Worm (Caenorhabditis elegans) whole organism, L1 larva: Measurements from ENCODE around the gene C17C3.9.

Experiments
- C16A3.4 ChIP-seq: fragments of 150-350 bp; optimal IDR thresholded peaks from 2 replicates; lab custom pipeline; 2014; ENCODE audit warnings: missing biosample characterization, missing genetic modification characterization
- Y116A8C.19 ChIP-seq: sonication (generic microtip); optimal IDR thresholded peaks from 2 replicates; lab custom pipeline; 2016; ENCODE audit warnings: missing compliant biosample characterization, missing genetic modification characterization, borderline replicate concordance
- aha-1 ChIP-seq: fragments of 150-350 bp; optimal IDR thresholded peaks from 2 replicates; lab custom pipeline; 2014; ENCODE audit warnings: missing biosample characterization, missing genetic modification characterization
- alr-1 ChIP-seq: fragments of 200-800 bp; sonication (Bioruptor generic); optimal IDR thresholded peaks from 2 replicates; lab custom pipeline; 2018; ENCODE audit warnings: borderline replicate concordance, mild to moderate bottlenecking, missing genetic modification characterization, missing compliant biosample characterization
- blmp-1 ChIP-seq: fragments of 150-350 bp; optimal IDR thresholded peaks from 2 replicates; lab custom pipeline; 2014; ENCODE audit warnings: missing biosample characterization, missing genetic modification characterization
- ceh-63 ChIP-seq: fragments of 200-800 bp; sonication (Bioruptor generic); optimal IDR thresholded peaks from 2 replicates; lab custom pipeline; 2018; ENCODE audit warnings: mild to moderate bottlenecking, missing genetic modification characterization, missing compliant biosample characterization
- ceh-90 ChIP-seq: sonication (generic microtip); optimal IDR thresholded peaks from 2 replicates; lab custom pipeline; 2016; ENCODE audit warnings: missing genetic modification characterization, missing compliant biosample characterization
- ces-1 ChIP-seq: fragments of 150-350 bp; optimal IDR thresholded peaks from 2 replicates; lab custom pipeline; 2014; ENCODE audit warnings: missing biosample characterization, missing genetic modification reagents, missing genetic modification characterization
- dpl-1 ChIP-seq, 3 experiments: fragments of 150-350 bp in 2 of 3; sonication (generic microtip) in 1 of 3; optimal IDR thresholded peaks; 2 replicates each; lab custom pipeline; 2014 to 2017; ENCODE audit warnings: missing biosample characterization in 3 of 3, missing genetic modification characterization in 3 of 3, missing genetic modification reagents in 3 of 3
- dsc-1 ChIP-seq: sonication (generic microtip); optimal IDR thresholded peaks from 2 replicates; lab custom pipeline; 2016; ENCODE audit warnings: mild to moderate bottlenecking, missing genetic modification characterization, missing compliant biosample characterization
- egl-13 ChIP-seq: sonication (generic microtip); optimal IDR thresholded peaks from 2 replicates; lab custom pipeline; 2016; ENCODE audit warnings: missing genotype, missing genetic modification reagents, missing genetic modification characterization, missing compliant biosample characterization
- egl-27 ChIP-seq, 2 experiments: fragments of 150-350 bp in 1 of 2; sonication (generic microtip); optimal IDR thresholded peaks; 3 replicates each; lab custom pipeline; 2017 to 2018; ENCODE audit warnings: missing biosample characterization in 2 of 2, missing genetic modification characterization in 2 of 2, missing genetic modification reagents in 2 of 2
- ets-5 ChIP-seq: fragments of 200-800 bp; sonication (Bioruptor generic); IDR thresholded peaks from 2 replicates; pipeline ENCODE4 v1.3.6; 2022; ENCODE audit warnings: missing genetic modification characterization, missing compliant biosample characterization
- fkh-8 ChIP-seq: sonication (generic microtip); optimal IDR thresholded peaks from 2 replicates; lab custom pipeline; 2016; ENCODE audit warnings: mild to moderate bottlenecking, missing genetic modification characterization, missing compliant biosample characterization
- fos-1 ChIP-seq: fragments of 150-350 bp; optimal IDR thresholded peaks from 2 replicates; lab custom pipeline; 2014; ENCODE audit warnings: missing biosample characterization, missing genetic modification characterization
- hlh-4 ChIP-seq: sonication (generic microtip); optimal IDR thresholded peaks from 2 replicates; lab custom pipeline; 2016; ENCODE audit warnings: mild to moderate bottlenecking, missing genetic modification characterization, missing compliant biosample characterization
- hpl-2 ChIP-seq: fragments of 150-350 bp; optimal IDR thresholded peaks from 2 replicates; lab custom pipeline; 2014; ENCODE audit warnings: missing biosample characterization, missing genetic modification reagents, missing genetic modification characterization
- irx-1 ChIP-seq: sonication (generic microtip); optimal IDR thresholded peaks from 2 replicates; lab custom pipeline; 2016; ENCODE audit warnings: missing genetic modification characterization, missing compliant biosample characterization
- jun-1 ChIP-seq: fragments of 150-350 bp; optimal IDR thresholded peaks from 2 replicates; lab custom pipeline; 2014; ENCODE audit warnings: missing biosample characterization, missing genetic modification reagents, missing genetic modification characterization
- lin-14 ChIP-seq: fragments of 200-800 bp; sonication (Bioruptor generic); optimal IDR thresholded peaks from 2 replicates; lab custom pipeline; 2018; ENCODE audit warnings: mild to moderate bottlenecking, missing genetic modification characterization, moderate library complexity, missing compliant biosample characterization
- lin-15B ChIP-seq: fragments of 150-350 bp; sonication (generic microtip); optimal IDR thresholded peaks from 3 replicates; lab custom pipeline; 2014; ENCODE audit warnings: missing biosample characterization, missing genetic modification characterization
- lin-35 ChIP-seq, 2 experiments: fragments of 150-350 bp; optimal IDR thresholded peaks; 2 replicates each; lab custom pipeline; 2014; ENCODE audit warnings: missing biosample characterization in 2 of 2, missing genetic modification characterization in 2 of 2, missing genetic modification reagents in 2 of 2
- lin-39 ChIP-seq: fragments of 150-350 bp; optimal IDR thresholded peaks from 2 replicates; lab custom pipeline; 2014; ENCODE audit warnings: missing biosample characterization, missing genetic modification reagents, missing genetic modification characterization
- lsy-2 ChIP-seq, 2 experiments: fragments of 150-350 bp; optimal IDR thresholded peaks; 2 replicates each; lab custom pipeline; 2014; ENCODE audit warnings: missing biosample characterization in 2 of 2, missing genetic modification characterization in 2 of 2
- mab-9 ChIP-seq: fragments of 200-800 bp; sonication (Bioruptor generic); IDR thresholded peaks from 2 replicates; pipeline ENCODE4 v1.3.6; 2022; ENCODE audit warnings: missing genetic modification reagents, missing genetic modification characterization, missing compliant biosample characterization
- nhr-19 ChIP-seq: fragments of 200-800 bp; sonication (Bioruptor generic); conservative IDR thresholded peaks from 2 replicates; pipeline ENCODE4 v1.3.6; 2022; ENCODE audit warnings: missing genetic modification characterization, missing compliant biosample characterization
- nhr-20 ChIP-seq: sonication (generic microtip); optimal IDR thresholded peaks from 2 replicates; lab custom pipeline; 2016; ENCODE audit warnings: mild to moderate bottlenecking, missing genetic modification characterization, missing compliant biosample characterization
- nhr-237 ChIP-seq: fragments of 150-350 bp; optimal IDR thresholded peaks from 2 replicates; lab custom pipeline; 2014; ENCODE audit warnings: missing biosample characterization, missing genetic modification characterization
- nhr-47 ChIP-seq: sonication (generic microtip); optimal IDR thresholded peaks from 2 replicates; lab custom pipeline; 2016; ENCODE audit warnings: mild to moderate bottlenecking, missing genetic modification characterization, moderate library complexity, missing compliant biosample characterization
- pax-3 ChIP-seq: fragments of 200-800 bp; sonication (Bioruptor generic); optimal IDR thresholded peaks from 2 replicates; lab custom pipeline; 2018; ENCODE audit warnings: mild to moderate bottlenecking, missing genetic modification characterization, moderate library complexity, missing compliant biosample characterization
- pqm-1 ChIP-seq: sonication (generic microtip); optimal IDR thresholded peaks from 3 replicates; lab custom pipeline; 2017; ENCODE audit warnings: missing biosample characterization, missing genetic modification characterization
- snpc-4 ChIP-seq: fragments of 150-350 bp; optimal IDR thresholded peaks from 2 replicates; lab custom pipeline; 2014; ENCODE audit warnings: missing biosample characterization, missing genetic modification characterization
- snu-23 ChIP-seq: sonication (generic microtip); optimal IDR thresholded peaks from 2 replicates; lab custom pipeline; 2016; ENCODE audit warnings: missing genetic modification characterization, missing compliant biosample characterization
- sptf-1 ChIP-seq: fragments of 150-350 bp; optimal IDR thresholded peaks from 2 replicates; lab custom pipeline; 2014; ENCODE audit warnings: missing biosample characterization, missing genetic modification characterization
- sup-37 ChIP-seq: fragments of 200-800 bp; sonication (Bioruptor generic); optimal IDR thresholded peaks from 2 replicates; lab custom pipeline; 2018; ENCODE audit warnings: mild to moderate bottlenecking, missing genetic modification characterization, missing compliant biosample characterization
- tbx-2 ChIP-seq: sonication (generic microtip); optimal IDR thresholded peaks from 2 replicates; lab custom pipeline; 2016; ENCODE audit warnings: missing genetic modification characterization, missing compliant biosample characterization
- unc-30 ChIP-seq: sonication (generic microtip); optimal IDR thresholded peaks from 2 replicates; lab custom pipeline; 2017; ENCODE audit warnings: missing biosample characterization, missing genetic modification characterization
- unc-86 ChIP-seq: sonication (generic microtip); optimal IDR thresholded peaks from 2 replicates; lab custom pipeline; 2016; ENCODE audit warnings: missing genetic modification characterization, missing compliant biosample characterization
- xbp-1 ChIP-seq: sonication (generic microtip); optimal IDR thresholded peaks from 2 replicates; lab custom pipeline; 2016; ENCODE audit warnings: missing genetic modification characterization, missing compliant biosample characterization
- zag-1 ChIP-seq: fragments of 150-350 bp; optimal IDR thresholded peaks from 2 replicates; lab custom pipeline; 2014; ENCODE audit warnings: missing biosample characterization, missing genetic modification characterization
- ztf-4 ChIP-seq: fragments of 150-350 bp; optimal IDR thresholded peaks from 2 replicates; lab custom pipeline; 2014; ENCODE audit warnings: missing biosample characterization, missing genetic modification characterization

The C17C3.9 gene

DNA sequence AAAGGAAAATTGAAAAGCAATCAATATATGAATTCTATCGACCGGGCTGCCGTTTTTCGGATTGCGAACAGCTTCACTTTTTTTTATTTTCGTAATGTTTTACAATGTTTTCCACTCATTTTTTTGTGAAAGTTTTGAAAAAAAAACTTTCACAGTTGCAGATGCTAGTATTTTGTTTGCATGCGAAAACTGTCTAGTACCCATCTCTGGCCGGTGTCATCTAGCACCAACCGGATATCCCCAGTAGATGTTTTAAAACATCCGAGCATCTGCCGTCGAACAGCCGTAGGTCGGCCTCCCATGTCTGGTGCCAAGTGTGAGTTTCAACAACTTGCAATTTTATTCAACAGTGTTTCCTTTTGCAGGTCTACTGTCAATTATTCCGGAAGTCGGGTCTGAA lies 10.7 kb downstream of the C17C3.9 start, which contains the start of gene ZK177.12:
TSS of gene ZK177.12 (plus strand) at position 301 of the 400 bp plus-strand sequence.
- TF ChIP-seq pax-3 (tag; lab: Kevin White, UChicago) (no peak), dsc-1 (tag; lab: Kevin White, UChicago) (no peak), snpc-4 (tag; lab: Kevin White, UChicago) (no peak), ets-5 (GFP tag; lab: Robert Waterston, UW) (no peak), snu-23 (GFP tag; lab: Kevin White, UChicago) (no peak), unc-30 (tag; lab: Kevin White, UChicago) (no peak), ztf-4 (tag; lab: Kevin White, UChicago) (no peak), egl-27 (tag; optimal IDR thresholded peaks at IDR 0.05; lab: Kevin White, UChicago) (no peak), ces-1 (GFP tag; lab: Kevin White, UChicago) (no peak), pqm-1 (tag; lab: Kevin White, UChicago) (no peak), blmp-1 (tag; lab: Kevin White, UChicago) (no peak), unc-86 (tag; lab: Kevin White, UChicago) (no peak), ceh-63 (GFP tag; lab: Kevin White, UChicago) (no peak)

ce11 chrII:5518910-5519309 lies 13.2 kb downstream of the C17C3.9 start, which contains the start of gene ZK177.2:
Gene ZK177.2, plus strand, starts transcription at chrII:5519210.
- TF ChIP-seq irx-1 (tag; lab: Kevin White, UChicago) (no peak), fos-1 (no peak), aha-1 (tag; lab: Kevin White, UChicago) (no peak), sup-37 (GFP tag; lab: Kevin White, UChicago) (no peak), lin-14 (GFP tag; lab: Kevin White, UChicago) (no peak), fkh-8 (tag; lab: Kevin White, UChicago) (no peak), alr-1 (tag; lab: Kevin White, UChicago) (no peak), egl-27 (tag; optimal IDR thresholded peaks at IDR 0.05; lab: Kevin White, UChicago) (no peak)

DNA sequence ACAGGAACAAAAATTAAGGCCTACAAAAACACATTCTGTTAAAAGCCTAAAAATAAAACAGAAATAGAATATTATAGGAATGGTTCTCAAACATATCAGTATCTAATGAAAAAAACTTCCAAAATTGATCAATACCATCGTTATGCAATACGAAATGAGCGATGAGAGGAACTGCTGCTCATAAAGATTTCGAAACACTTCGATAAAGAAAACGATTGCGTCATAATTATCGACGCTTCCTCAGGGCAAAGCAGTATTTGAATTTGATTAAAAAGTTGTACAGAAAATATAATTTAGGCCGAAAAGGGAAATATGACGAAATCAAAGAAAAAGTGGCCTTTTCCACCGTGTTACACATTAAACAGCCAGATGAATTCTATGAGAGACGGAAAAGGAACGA lies 14.0 kb downstream of the C17C3.9 start:
- TF ChIP-seq hlh-4 (tag; lab: Kevin White, UChicago) (no peak), nhr-237 (tag; lab: Kevin White, UChicago) (no peak), ceh-90 (no peak), jun-1 (tag; lab: Kevin White, UChicago) (no peak), dpl-1 (GFP tag; optimal IDR thresholded peaks at IDR 0.05; lab: Kevin White, UChicago) (no peak), snpc-4 (tag; lab: Kevin White, UChicago) (no peak), lsy-2 (tag; optimal IDR thresholded peaks at IDR 0.05; lab: Kevin White, UChicago) (no peak), lin-39 (no peak), snu-23 (GFP tag; lab: Kevin White, UChicago) (no peak), ets-5 (GFP tag; lab: Robert Waterston, UW) (no peak), mab-9 (GFP tag; lab: Robert Waterston, UW) (no peak), tbx-2 (tag; lab: Kevin White, UChicago) (no peak)
- TF ChIP-seq, all 84 proteins: peak for 0

DNA sequence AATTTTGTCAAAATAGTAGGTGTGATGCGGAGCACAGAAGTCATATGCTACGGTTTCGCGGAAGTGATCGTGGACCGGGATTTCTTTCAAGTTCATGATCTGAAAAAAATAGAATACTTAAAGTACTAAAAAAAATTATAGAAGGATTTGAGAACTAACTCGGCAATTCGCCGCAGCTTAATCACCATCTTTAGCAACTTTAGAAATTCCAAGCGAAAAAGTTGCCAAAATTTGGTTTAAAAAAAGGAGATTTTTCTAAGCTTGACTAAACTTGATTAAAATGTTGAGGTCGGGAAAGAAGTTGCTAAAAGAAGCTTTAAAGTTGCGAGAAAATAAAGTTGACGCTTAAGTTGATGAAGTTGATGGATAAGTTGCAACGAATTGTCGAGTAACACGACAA lies 14.4 kb downstream of the C17C3.9 start, which contains the start of gene ZK177.9:
TSS of gene ZK177.9 (minus strand) at position 101 of the 400 bp plus-strand sequence.
- TF ChIP-seq lsy-2 (tag; optimal IDR thresholded peaks at IDR 0.05; lab: Kevin White, UChicago) (no peak), egl-13 (no peak), fkh-8 (tag; lab: Kevin White, UChicago) (no peak), zag-1 (tag; lab: Kevin White, UChicago) (no peak), sptf-1 (no peak), pax-3 (tag; lab: Kevin White, UChicago) (no peak), nhr-47 (no peak), nhr-19 (no peak), lin-35 (GFP tag; optimal IDR thresholded peaks at IDR 0.05; lab: Kevin White, UChicago) (no peak), C16A3.4 (no peak), Y116A8C.19 (tag; lab: Kevin White, UChicago) (no peak), tbx-2 (tag; lab: Kevin White, UChicago) (no peak), hpl-2 (GFP tag; lab: Kevin White, UChicago) (no peak), dsc-1 (tag; lab: Kevin White, UChicago) (no peak), nhr-20 (tag; lab: Kevin White, UChicago) (no peak), lin-15B (tag; lab: Kevin White, UChicago) (no peak), xbp-1 (no peak)
